Fruit fly (Drosophila melanogaster) whole organism, wandering third instar larva: ENCODE data around the gene dnt.

ENCODE experiments used
- Abd-B ChIP-seq: fragments of >200 bp; optimal IDR thresholded peaks from 2 replicates; lab custom pipeline; 2017; ENCODE audit warnings: missing biosample characterization, missing genetic modification characterization
- CrebA ChIP-seq: fragments of 200-800 bp; sonication (Bioruptor generic); optimal IDR thresholded peaks from 2 replicates; lab custom pipeline; 2016; ENCODE audit warnings: missing biosample characterization, mild to moderate bottlenecking, missing genetic modification characterization, borderline replicate concordance
- Hr78 ChIP-seq: fragments of >200 bp; optimal IDR thresholded peaks from 2 replicates; lab custom pipeline; 2017; ENCODE audit warnings: missing biosample characterization, missing genetic modification characterization
- Rel ChIP-seq, 2 experiments: fragments of 200-800 bp; sonication (Bioruptor generic) in 1 of 2; optimal IDR thresholded peaks; 2 replicates in 1 of 2; 3 replicates in 1 of 2; lab custom pipeline; 2016 to 2019; ENCODE audit warnings: mild to moderate bottlenecking in 2 of 2, missing biosample characterization in 2 of 2, missing genetic modification characterization in 2 of 2, moderate library complexity in 1 of 2
- h ChIP-seq: fragments of 200-800 bp; sonication (Bioruptor generic); optimal IDR thresholded peaks from 3 replicates; lab custom pipeline; 2016; ENCODE audit warnings: missing biosample characterization, mild to moderate bottlenecking, missing genetic modification characterization
- lola ChIP-seq: fragments of >200 bp; optimal IDR thresholded peaks from 2 replicates; lab custom pipeline; 2017; ENCODE audit warnings: missing biosample characterization, missing genetic modification characterization
- psq ChIP-seq: fragments of 200-800 bp; sonication (Bioruptor generic); optimal IDR thresholded peaks from 3 replicates; lab custom pipeline; 2017; ENCODE audit warnings: missing biosample characterization, mild to moderate bottlenecking, missing genetic modification characterization, moderate library complexity
- rgr ChIP-seq: fragments of 200-800 bp; sonication (Bioruptor generic); optimal IDR thresholded peaks from 3 replicates; lab custom pipeline; 2016; ENCODE audit warnings: missing biosample characterization, mild to moderate bottlenecking, missing genetic modification characterization
- tai ChIP-seq: sonication (Bioruptor generic); optimal IDR thresholded peaks from 2 replicates; lab custom pipeline; 2016; ENCODE audit warnings: missing biosample characterization, missing genetic modification characterization
- woc ChIP-seq: sonication (Bioruptor generic); optimal IDR thresholded peaks from 2 replicates; lab custom pipeline; 2016; ENCODE audit warnings: missing biosample characterization, mild to moderate bottlenecking, missing genetic modification characterization

DNA sequence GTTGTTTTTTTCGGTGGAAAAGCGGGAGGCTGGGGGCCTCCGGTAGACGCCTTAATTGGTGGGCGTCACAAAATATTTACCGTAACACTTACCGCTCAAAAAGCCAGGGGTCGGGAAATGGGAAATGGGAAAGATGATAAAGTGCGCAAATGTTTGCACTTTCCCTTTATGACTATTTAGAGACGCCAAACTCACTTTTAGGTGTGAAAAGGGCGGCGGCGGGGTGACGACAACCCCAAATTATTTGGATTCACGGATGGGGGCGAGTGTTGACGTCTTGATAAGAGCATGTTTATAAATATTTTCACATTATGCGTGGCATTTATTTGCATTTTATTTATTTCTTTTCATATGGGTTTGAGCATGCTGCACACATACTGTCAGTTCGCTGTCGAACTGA lies 7.0 kb upstream of the dnt start, which contains the start of gene CG17349:
- TF ChIP-seq h (no peak), Hr78 (GFP tag; lab: Kevin White, UChicago) (no peak), psq (GFP tag; lab: Kevin White, UChicago) (no peak), CrebA (GFP tag; lab: Kevin White, UChicago) (no peak), woc (no peak), rgr (GFP tag; lab: Kevin White, UChicago) (no peak), Abd-B (GFP tag; lab: Kevin White, UChicago) (no peak), tai (GFP tag; lab: Kevin White, UChicago) (no peak), Rel (GFP tag; optimal IDR thresholded peaks at IDR 0.05; lab: Kevin White, UChicago) (no peak), Rel (tag; optimal IDR thresholded peaks at IDR 0.05; lab: Kevin White, UChicago) (no peak), lola (GFP tag; lab: Kevin White, UChicago) (no peak)
